Worm (Caenorhabditis elegans) whole organism, L2 larva: Measurements from ENCODE around the gene T05H10.1.

Experiments
- C34F6.9 ChIP-seq: fragments of 150-350 bp; optimal IDR thresholded peaks from 2 replicates; lab custom pipeline; 2014; ENCODE audit warnings: missing biosample characterization, missing genetic modification characterization
- F13H6.1 ChIP-seq: sonication (generic microtip); optimal IDR thresholded peaks from 2 replicates; lab custom pipeline; 2016; ENCODE audit warnings: missing genetic modification characterization, missing compliant biosample characterization
- ama-1 ChIP-seq: fragments of 150-350 bp; optimal IDR thresholded peaks from 2 replicates; lab custom pipeline; 2018; ENCODE audit warnings: inconsistent platforms
- elt-1 ChIP-seq: fragments of 150-350 bp; optimal IDR thresholded peaks from 2 replicates; lab custom pipeline; 2014; ENCODE audit warnings: missing biosample characterization, missing genetic modification characterization
- elt-3 ChIP-seq: sonication (generic microtip); optimal IDR thresholded peaks from 2 replicates; lab custom pipeline; 2017; ENCODE audit warnings: missing biosample characterization, missing genetic modification characterization
- gmeb-1 ChIP-seq: fragments of 150-350 bp; optimal IDR thresholded peaks from 2 replicates; lab custom pipeline; 2014; ENCODE audit warnings: missing biosample characterization, missing genetic modification characterization
- lin-13 ChIP-seq: fragments of 150-350 bp; optimal IDR thresholded peaks from 2 replicates; lab custom pipeline; 2014; ENCODE audit warnings: missing biosample characterization, missing genetic modification reagents, missing genetic modification characterization
- lsy-2 ChIP-seq, 2 experiments: fragments of 150-350 bp in 1 of 2; sonication (generic microtip) in 1 of 2; optimal IDR thresholded peaks; 2 replicates each; lab custom pipeline; 2014 to 2017; ENCODE audit warnings: missing biosample characterization in 2 of 2, missing genetic modification characterization in 2 of 2
- mdl-1 ChIP-seq, 2 experiments: fragments of 150-350 bp in 1 of 2; sonication (generic microtip) in 1 of 2; optimal IDR thresholded peaks; 2 replicates each; lab custom pipeline; 2017; ENCODE audit warnings: missing biosample characterization in 2 of 2, missing genetic modification characterization in 2 of 2
- nhr-25 ChIP-seq: fragments of 150-350 bp; sonication (generic microtip); optimal IDR thresholded peaks from 3 replicates; lab custom pipeline; 2014; ENCODE audit warnings: missing biosample characterization, missing genetic modification characterization
- unc-39 ChIP-seq: fragments of 150-350 bp; optimal IDR thresholded peaks from 2 replicates; lab custom pipeline; 2014; ENCODE audit warnings: missing biosample characterization, missing genetic modification characterization
- unc-55 ChIP-seq: fragments of 150-350 bp; sonication (generic microtip); optimal IDR thresholded peaks from 3 replicates; lab custom pipeline; 2014; ENCODE audit warnings: missing biosample characterization, missing genetic modification reagents, missing genetic modification characterization
- unc-62 ChIP-seq: fragments of 150-350 bp; optimal IDR thresholded peaks from 2 replicates; lab custom pipeline; 2014; ENCODE audit warnings: missing biosample characterization, missing genetic modification reagents, missing genetic modification characterization
- ztf-11 ChIP-seq: sonication (generic microtip); optimal IDR thresholded peaks from 2 replicates; lab custom pipeline; 2017; ENCODE audit warnings: missing biosample characterization, missing genetic modification characterization

ce11 chrII:8034617-8035016 is 7.8 kb upstream of the T05H10.1 start:
- no peak for TF ChIP-seq elt-3
- TF ChIP-seq C34F6.9 (tag; lab: Kevin White, UChicago), result no peak
- no peak for TF ChIP-seq unc-39 (tag; lab: Kevin White, UChicago)
- TF ChIP-seq F13H6.1 (tag; lab: Kevin White, UChicago), result no peak
- no peak for TF ChIP-seq lsy-2 (tag; optimal IDR thresholded peaks at IDR 0.05; lab: Kevin White, UChicago)
- no peak for TF ChIP-seq unc-55 (GFP tag; lab: Kevin White, UChicago)
- TF ChIP-seq lin-13 (GFP tag; lab: Kevin White, UChicago), result no peak
- no peak for TF ChIP-seq unc-62 (GFP tag; lab: Kevin White, UChicago)
- no peak for TF ChIP-seq elt-1 (tag; lab: Kevin White, UChicago)
- TF ChIP-seq ztf-11 (tag; lab: Kevin White, UChicago), result no peak
- no peak for TF ChIP-seq ama-1 (lab: Kevin White, UChicago)
- TF ChIP-seq nhr-25, result no peak
- TF ChIP-seq mdl-1 (tag; optimal IDR thresholded peaks at IDR 0.05; lab: Kevin White, UChicago), result no peak
- no peak for TF ChIP-seq gmeb-1 (tag; lab: Kevin White, UChicago)
